Fruit fly (Drosophila melanogaster) whole organism, embryonic: ENCODE results near the gene CG3702.

Experiments
- CG10267 ChIP-seq: fragments of 200-800 bp; sonication (Bioruptor generic); optimal IDR thresholded peaks from 2 replicates; lab custom pipeline; 2018; ENCODE audit warnings: missing biosample characterization, mild to moderate bottlenecking, missing genetic modification characterization, moderate library complexity
- CG10654 ChIP-seq: fragments of 200-800 bp; sonication (Bioruptor generic); optimal IDR thresholded peaks from 2 replicates; lab custom pipeline; 2016; ENCODE audit warnings: missing biosample characterization, missing genetic modification characterization
- CG13624 ChIP-seq: fragments of 200-800 bp; sonication (Bioruptor generic); optimal IDR thresholded peaks from 2 replicates; lab custom pipeline; 2016; ENCODE audit warnings: missing biosample characterization, missing genetic modification characterization
- CG14860 ChIP-seq: fragments of 200-800 bp; sonication (Bioruptor generic); IDR thresholded peaks from 3 replicates; pipeline ENCODE4 v1.3.6; 2022; ENCODE audit warnings: missing biosample characterization, missing genetic modification characterization; ENCODE audit not compliant: partially characterized antibody
- CG1529 ChIP-seq: fragments of 200-800 bp; sonication (Bioruptor generic); optimal IDR thresholded peaks from 3 replicates; lab custom pipeline; 2018; ENCODE audit warnings: missing biosample characterization, missing genetic modification characterization
- CG15514 ChIP-seq: fragments of 200-800 bp; sonication (Bioruptor generic); optimal IDR thresholded peaks from 3 replicates; lab custom pipeline; 2017; ENCODE audit warnings: missing biosample characterization, missing genetic modification characterization, mild to moderate bottlenecking, moderate library complexity, missing genetic modification reagents
- CG1603 ChIP-seq: fragments of 200-800 bp; sonication (Bioruptor generic); optimal IDR thresholded peaks from 2 replicates; lab custom pipeline; 2019; ENCODE audit warnings: missing biosample characterization, mild to moderate bottlenecking, missing genetic modification characterization, moderate library complexity
- CG16813 ChIP-seq: fragments of 200-800 bp; sonication (Bioruptor generic); IDR thresholded peaks from 3 replicates; pipeline ENCODE4 v1.3.6; 2022; ENCODE audit warnings: missing biosample characterization, missing genetic modification characterization; ENCODE audit not compliant: partially characterized antibody
- CG17186 ChIP-seq: fragments of 200-800 bp; sonication (Bioruptor generic); optimal IDR thresholded peaks from 3 replicates; lab custom pipeline; 2017; ENCODE audit warnings: missing biosample characterization, missing genetic modification reagents, missing genetic modification characterization
- CG3065 ChIP-seq: fragments of 200-800 bp; sonication (Bioruptor generic); optimal IDR thresholded peaks from 2 replicates; lab custom pipeline; 2016; ENCODE audit warnings: missing biosample characterization, missing genetic modification characterization
- CG34422 ChIP-seq: fragments of 200-800 bp; sonication (Bioruptor generic); IDR thresholded peaks from 3 replicates; pipeline ENCODE4 v1.3.6; 2022; ENCODE audit warnings: missing biosample characterization, missing genetic modification characterization
- CG3995 ChIP-seq: fragments of 200-800 bp; sonication (Bioruptor generic); optimal IDR thresholded peaks from 3 replicates; lab custom pipeline; 2016; ENCODE audit warnings: missing biosample characterization, missing genetic modification characterization
- CG42726 ChIP-seq: fragments of 200-800 bp; sonication (Bioruptor generic); IDR thresholded peaks from 2 replicates; pipeline ENCODE4 v1.3.6; 2022; ENCODE audit warnings: missing biosample characterization, missing genetic modification characterization; ENCODE audit not compliant: partially characterized antibody
- CG4328 ChIP-seq: fragments of 200-800 bp; sonication (Bioruptor generic); optimal IDR thresholded peaks from 3 replicates; lab custom pipeline; 2017; ENCODE audit warnings: missing biosample characterization, missing genetic modification reagents, missing genetic modification characterization
- CG6654 ChIP-seq: fragments of 200-800 bp; sonication (Bioruptor generic); optimal IDR thresholded peaks from 2 replicates; lab custom pipeline; 2017; ENCODE audit warnings: missing biosample characterization, mild to moderate bottlenecking, missing genetic modification characterization
- CG6854 ChIP-seq: fragments of 200-800 bp; sonication (Bioruptor generic); optimal IDR thresholded peaks from 3 replicates; lab custom pipeline; 2017; ENCODE audit warnings: missing biosample characterization, mild to moderate bottlenecking, missing genetic modification characterization
- CG7271 ChIP-seq: fragments of 200-800 bp; sonication (Bioruptor generic); optimal IDR thresholded peaks from 2 replicates; lab custom pipeline; 2018; ENCODE audit warnings: missing biosample characterization, mild to moderate bottlenecking, missing genetic modification characterization, moderate library complexity
- CG7357 ChIP-seq: fragments of 200-800 bp; sonication (Bioruptor generic); IDR thresholded peaks from 3 replicates; pipeline ENCODE4 v1.3.6; 2022; ENCODE audit warnings: missing biosample characterization, missing genetic modification characterization
- CG7839 ChIP-seq: fragments of 200-800 bp; sonication (Bioruptor generic); optimal IDR thresholded peaks from 3 replicates; lab custom pipeline; 2018; ENCODE audit warnings: missing biosample characterization, mild to moderate bottlenecking, missing genetic modification characterization, moderate library complexity
- CG7987 ChIP-seq: fragments of 200-800 bp; sonication (Bioruptor generic); optimal IDR thresholded peaks from 2 replicates; lab custom pipeline; 2018; ENCODE audit warnings: missing biosample characterization, mild to moderate bottlenecking, missing genetic modification characterization, moderate library complexity
- CG8388 ChIP-seq: fragments of 200-800 bp; sonication (Bioruptor generic); optimal IDR thresholded peaks from 2 replicates; lab custom pipeline; 2019; ENCODE audit warnings: missing biosample characterization, mild to moderate bottlenecking, missing genetic modification characterization, moderate library complexity
- CG9727 ChIP-seq: fragments of 200-800 bp; sonication (Bioruptor generic); optimal IDR thresholded peaks from 3 replicates; lab custom pipeline; 2017; ENCODE audit warnings: missing biosample characterization, mild to moderate bottlenecking, missing genetic modification characterization
- CrebB ChIP-seq: fragments of 200-800 bp; sonication (Bioruptor generic); optimal IDR thresholded peaks from 3 replicates; lab custom pipeline; 2018; ENCODE audit warnings: missing biosample characterization, mild to moderate bottlenecking, missing genetic modification characterization
- Elba2 ChIP-seq: fragments of 200-800 bp; sonication (Bioruptor generic); optimal IDR thresholded peaks from 3 replicates; lab custom pipeline; 2016; ENCODE audit warnings: missing biosample characterization, missing genetic modification characterization
- Ets65A ChIP-seq: fragments of 200-800 bp; sonication (Bioruptor generic); peaks from one replicate; lab custom pipeline; 2016; ENCODE audit warnings: missing biosample characterization, missing genetic modification characterization
- HLH3B ChIP-seq: fragments of 200-800 bp; sonication (Bioruptor generic); IDR thresholded peaks from 2 replicates; pipeline ENCODE4 v1.3.6; 2022; ENCODE audit warnings: missing biosample characterization, missing genetic modification characterization
- Hmx ChIP-seq: fragments of 200-800 bp; sonication (Bioruptor generic); optimal IDR thresholded peaks from 2 replicates; lab custom pipeline; 2016; ENCODE audit warnings: missing biosample characterization, missing genetic modification characterization
- Jarid2 ChIP-seq: fragments of 200-800 bp; sonication (Bioruptor generic); optimal IDR thresholded peaks from 3 replicates; lab custom pipeline; 2017; ENCODE audit warnings: mild to moderate bottlenecking, missing biosample characterization, missing genetic modification reagents, missing genetic modification characterization
- NK7.1 ChIP-seq: fragments of 200-800 bp; sonication (Bioruptor generic); optimal IDR thresholded peaks from 3 replicates; lab custom pipeline; 2016; ENCODE audit warnings: missing biosample characterization, missing genetic modification characterization
- Side ChIP-seq: fragments of 200-800 bp; sonication (Bioruptor generic); optimal IDR thresholded peaks from 2 replicates; lab custom pipeline; 2016; ENCODE audit warnings: missing biosample characterization, missing genetic modification characterization
- Sox100B ChIP-seq: fragments of 200-800 bp; sonication (Bioruptor generic); optimal IDR thresholded peaks from 3 replicates; lab custom pipeline; 2018; ENCODE audit warnings: missing biosample characterization, mild to moderate bottlenecking, missing genetic modification characterization
- TFAM ChIP-seq: fragments of 200-800 bp; sonication (Bioruptor generic); optimal IDR thresholded peaks from 2 replicates; lab custom pipeline; 2017; ENCODE audit warnings: missing biosample characterization, missing genetic modification characterization, inconsistent platforms
- ap ChIP-seq: fragments of 200-800 bp; sonication (Bioruptor generic); IDR thresholded peaks from 2 replicates; pipeline ENCODE4 v1.3.6; 2022; ENCODE audit warnings: missing biosample characterization, missing genetic modification characterization
- bcd ChIP-seq: fragments of 200-800 bp; sonication (Bioruptor generic); optimal IDR thresholded peaks from 2 replicates; lab custom pipeline; 2017; ENCODE audit warnings: missing biosample characterization, mild to moderate bottlenecking, missing genetic modification characterization
- bsh ChIP-seq, 2 experiments: fragments of 200-800 bp; sonication (Bioruptor generic); optimal IDR thresholded peaks; 2 replicates each; lab custom pipeline; 2017 to 2018; ENCODE audit warnings: mild to moderate bottlenecking in 2 of 2, missing biosample characterization in 2 of 2, missing genetic modification characterization in 2 of 2, moderate library complexity in 1 of 2
- cg ChIP-seq: fragments of 200-800 bp; sonication (Bioruptor generic); optimal IDR thresholded peaks from 3 replicates; lab custom pipeline; 2019; ENCODE audit warnings: missing biosample characterization, mild to moderate bottlenecking, missing genetic modification characterization, moderate library complexity
- da ChIP-seq: fragments of 200-800 bp; sonication (Bioruptor generic); optimal IDR thresholded peaks from 2 replicates; lab custom pipeline; 2016; ENCODE audit warnings: missing biosample characterization, missing genetic modification characterization
- gce ChIP-seq: fragments of 200-800 bp; sonication (Bioruptor generic); IDR thresholded peaks from 3 replicates; pipeline ENCODE4 v1.3.6; 2022; ENCODE audit warnings: missing biosample characterization, missing genetic modification characterization
- gro ChIP-seq: fragments of 200-800 bp; sonication (Bioruptor generic); optimal IDR thresholded peaks from 2 replicates; lab custom pipeline; 2016; ENCODE audit warnings: missing biosample characterization, missing genetic modification characterization
- klu ChIP-seq: fragments of 200-800 bp; sonication (Bioruptor generic); IDR thresholded peaks from 2 replicates; pipeline ENCODE4 v1.3.6; 2022; ENCODE audit warnings: missing biosample characterization, missing genetic modification characterization
- pros ChIP-seq: fragments of 200-800 bp; sonication (Bioruptor generic); optimal IDR thresholded peaks from 3 replicates; lab custom pipeline; 2019; ENCODE audit warnings: missing biosample characterization, mild to moderate bottlenecking, missing genetic modification characterization, moderate library complexity
- rib ChIP-seq: fragments of 200-800 bp; sonication (Bioruptor generic); IDR thresholded peaks from 2 replicates; pipeline ENCODE4 v1.3.6; 2022; ENCODE audit warnings: missing biosample characterization, missing genetic modification characterization
- ro ChIP-seq: fragments of 200-800 bp; sonication (Bioruptor generic); IDR thresholded peaks from 2 replicates; pipeline ENCODE4 v1.3.6; 2022; ENCODE audit warnings: missing biosample characterization, missing genetic modification characterization
- sens ChIP-seq: fragments of 200-800 bp; sonication (Bioruptor generic); peaks from one replicate; lab custom pipeline; 2016; ENCODE audit warnings: missing biosample characterization, missing genetic modification characterization
- seq ChIP-seq: fragments of 200-800 bp; sonication (Bioruptor generic); IDR thresholded peaks from 2 replicates; pipeline ENCODE4 v1.3.6; 2022; ENCODE audit warnings: missing biosample characterization, missing genetic modification characterization
- so ChIP-seq: fragments of 200-800 bp; sonication (Bioruptor generic); IDR thresholded peaks from 3 replicates; pipeline ENCODE4 v1.3.6; 2022; ENCODE audit warnings: missing biosample characterization, missing genetic modification characterization
- sqz ChIP-seq: fragments of 200-800 bp; sonication (Bioruptor generic); optimal IDR thresholded peaks from 3 replicates; lab custom pipeline; 2018; ENCODE audit warnings: missing biosample characterization, mild to moderate bottlenecking, missing genetic modification characterization
- unc-4 ChIP-seq: fragments of 200-800 bp; sonication (Bioruptor generic); IDR thresholded peaks from 2 replicates; pipeline ENCODE4 v1.3.6; 2022; ENCODE audit warnings: missing biosample characterization, missing genetic modification characterization; ENCODE audit not compliant: partially characterized antibody
- unpg ChIP-seq: fragments of 200-800 bp; sonication (Bioruptor generic); optimal IDR thresholded peaks from 3 replicates; lab custom pipeline; 2018; ENCODE audit warnings: missing biosample characterization, mild to moderate bottlenecking, missing genetic modification characterization, moderate library complexity
- wdn ChIP-seq: fragments of 200-800 bp; sonication (Bioruptor generic); IDR thresholded peaks from 2 replicates; pipeline ENCODE4 v1.3.6; 2022; ENCODE audit warnings: missing biosample characterization, missing genetic modification characterization

The CG3702 gene

dm6 chr2L:4197143-4197912 lies 29.6 kb downstream of the CG3702 start (continued):
- TF ChIP-seq unpg (GFP tag; lab: Kevin White, UChicago): no peak
- no peak for TF ChIP-seq CG34422 (GFP tag; lab: Robert Waterston, UW)
- no peak for TF ChIP-seq Jarid2 (GFP tag; lab: Kevin White, UChicago)
- TF ChIP-seq Sox100B (GFP tag; lab: Kevin White, UChicago): no peak
- no peak for TF ChIP-seq ap (GFP tag; lab: Robert Waterston, UW)
- TF ChIP-seq CG7839 (tag; lab: Kevin White, UChicago): no peak
- TF ChIP-seq CG7987 (GFP tag; lab: Kevin White, UChicago): no peak
- TF ChIP-seq CG9727 (GFP tag; lab: Kevin White, UChicago): no peak
- TF ChIP-seq gro (GFP tag; lab: Kevin White, UChicago): no peak
- no peak for TF ChIP-seq ro (GFP tag; lab: Robert Waterston, UW)
- TF ChIP-seq seq (GFP tag; lab: Robert Waterston, UW): no peak
- no peak for TF ChIP-seq CG10267 (tag; lab: Kevin White, UChicago)
- TF ChIP-seq Hmx (GFP tag; lab: Kevin White, UChicago): no peak
- no peak; the same call in 1 of the 2 replicates for TF ChIP-seq rib (GFP tag; lab: Robert Waterston, UW)
- TF ChIP-seq HLH3B (GFP tag; lab: Robert Waterston, UW): no peak
- TF ChIP-seq CG10654: no peak
- TF ChIP-seq CG4328 (GFP tag; lab: Kevin White, UChicago): no peak
- no peak for TF ChIP-seq CG7357 (GFP tag; lab: Robert Waterston, UW)
- TF ChIP-seq CG1529 (GFP tag; lab: Kevin White, UChicago): no peak
- TF ChIP-seq gce (GFP tag; lab: Robert Waterston, UW): no peak
- TF ChIP-seq CG3995 (GFP tag; lab: Kevin White, UChicago): no peak
- TF ChIP-seq CG1603: no peak
- peak; percentile 80 for TF ChIP-seq sqz (GFP tag; lab: Kevin White, UChicago)
- TF ChIP-seq TFAM (GFP tag; lab: Kevin White, UChicago): no peak
- TF ChIP-seq CG14860 (GFP tag; lab: Robert Waterston, UW): no peak
- no peak for TF ChIP-seq CG15514 (GFP tag; lab: Kevin White, UChicago)
- no peak for TF ChIP-seq CG7271 (tag; lab: Kevin White, UChicago)
- no peak for TF ChIP-seq CG8388 (GFP tag; lab: Kevin White, UChicago)
- TF ChIP-seq CG13624: no peak
- TF ChIP-seq NK7.1 (GFP tag; lab: Kevin White, UChicago): no peak
- TF ChIP-seq unc-4 (GFP tag; lab: Robert Waterston, UW): peak; percentile 27; the same call in 1 of the 2 replicates
- no peak for TF ChIP-seq so (GFP tag; lab: Robert Waterston, UW)
- no peak for TF ChIP-seq bcd (GFP tag; lab: Kevin White, UChicago)
- peak; percentile 58 for TF ChIP-seq sens (GFP tag; lab: Kevin White, UChicago)
- peak in 1 of 2 experiments; percentile 41 for TF ChIP-seq bsh (GFP tag; optimal IDR thresholded peaks at IDR 0.05; lab: Kevin White, UChicago)
- no peak for TF ChIP-seq CG16813 (GFP tag; lab: Robert Waterston, UW)
- TF ChIP-seq klu (GFP tag; lab: Robert Waterston, UW): no peak
- no peak for TF ChIP-seq wdn (GFP tag; lab: Robert Waterston, UW)
- TF ChIP-seq Side (GFP tag; lab: Kevin White, UChicago): no peak
- TF ChIP-seq CG17186 (GFP tag; lab: Kevin White, UChicago): no peak
- TF ChIP-seq CG6654 (GFP tag; lab: Kevin White, UChicago): no peak
- TF ChIP-seq Ets65A (GFP tag; lab: Kevin White, UChicago): peak; percentile 47
- TF ChIP-seq cg (GFP tag; lab: Kevin White, UChicago): peak; percentile 78
- no peak for TF ChIP-seq Elba2 (GFP tag; lab: Kevin White, UChicago)
- peak; percentile 32; the same call in 1 of the 2 replicates for TF ChIP-seq CG42726 (GFP tag; lab: Robert Waterston, UW)
- TF ChIP-seq CrebB: no peak
- no peak for TF ChIP-seq CG6854 (GFP tag; lab: Kevin White, UChicago)
- peak; percentile 50 for TF ChIP-seq CG3065 (GFP tag; lab: Kevin White, UChicago)
- TF ChIP-seq da: no peak
- TF ChIP-seq pros (GFP tag; lab: Kevin White, UChicago): no peak
